Worm (Caenorhabditis elegans): ENCODE results near the gene chts-1.

- TF ChIP-seq W03F9.2 (tag; optimal IDR thresholded peaks at IDR 0.05), result no peak
- TF ChIP-seq him-1 (tag; optimal IDR thresholded peaks at IDR 0.05), result no peak
- TF ChIP-seq dao-5 (tag; optimal IDR thresholded peaks at IDR 0.05), result no peak
Measured at ce11 chrX:7554326-7554725, 34.9 kb upstream of the chts-1 start, which contains the start of gene F46C8.8.
